Fruit fly (Drosophila melanogaster) whole organism: Measurements from ENCODE around the gene CG14309.

Experiments used
- pan ChIP-seq: fragments of >200 bp; optimal IDR thresholded peaks from 2 replicates; lab custom pipeline; 2017
- usp ChIP-seq: fragments of >200 bp; optimal IDR thresholded peaks from 2 replicates; lab custom pipeline; 2017; ENCODE audit warnings: missing biosample characterization, missing genetic modification characterization, mixed read lengths

DNA sequence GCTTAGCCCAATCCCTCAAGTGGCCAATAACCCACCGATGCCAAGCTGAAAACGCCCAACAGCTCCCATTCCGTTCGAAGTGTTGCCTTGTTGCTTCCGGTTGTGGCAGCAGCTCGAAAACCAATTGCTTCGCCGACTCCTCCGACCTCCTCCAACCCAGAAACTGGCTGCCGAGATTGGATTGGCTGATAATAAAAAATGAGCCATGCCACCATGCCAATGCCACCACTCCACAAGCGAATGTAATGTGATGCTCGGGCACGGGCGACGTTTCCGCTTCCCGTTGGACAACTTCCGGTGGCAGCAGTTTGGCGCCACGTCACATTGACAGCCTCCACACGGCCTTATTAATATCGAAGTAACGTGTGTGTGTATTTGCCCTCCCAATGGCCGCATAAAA, 46.4 kb downstream of the CG14309 start:
- TF ChIP-seq pan (lab: Kevin White, UChicago) (no peak), usp (GFP tag; lab: Kevin White, UChicago) (no peak)
